Worm (Caenorhabditis elegans) whole organism, early embryonic: ENCODE results near the gene clec-124.

Experiments
- aly-1 ChIP-seq: sonication (generic microtip); optimal IDR thresholded peaks from 2 replicates; lab custom pipeline; 2016; ENCODE audit warnings: missing genetic modification characterization, missing compliant biosample characterization
- ama-1 ChIP-seq: fragments of 150-350 bp; optimal IDR thresholded peaks from 2 replicates; lab custom pipeline; 2014
- flt-1 ChIP-seq: fragments of 200-800 bp; sonication (Bioruptor generic); IDR thresholded peaks from 2 replicates; pipeline ENCODE4 v1.3.6; 2022; ENCODE audit warnings: missing genetic modification characterization, missing compliant biosample characterization
- sea-1 ChIP-seq: fragments of 200-800 bp; sonication (Bioruptor generic); conservative IDR thresholded peaks from 2 replicates; pipeline ENCODE4 v1.3.6; 2022; ENCODE audit warnings: missing genetic modification characterization, missing compliant biosample characterization
- tbx-37 ChIP-seq: fragments of 200-800 bp; sonication (Bioruptor generic); conservative IDR thresholded peaks from 2 replicates; pipeline ENCODE4 v1.3.6; 2022; ENCODE audit warnings: missing genetic modification reagents, missing genetic modification characterization, missing compliant biosample characterization

- TF ChIP-seq flt-1 (GFP tag; lab: Robert Waterston, UW) = no peak
- TF ChIP-seq sea-1 = no peak
- no peak for TF ChIP-seq tbx-37 (GFP tag; lab: Robert Waterston, UW)
- TF ChIP-seq ama-1 = no peak
- no peak for TF ChIP-seq aly-1
Observed at ce11 chrII:3287073-3287472, 37.6 kb downstream of the clec-124 start, which contains the start of gene sri-63.
